Fruit fly (Drosophila melanogaster) whole organism, embryonic: Measurements from ENCODE around the gene Jhbp12.
A peak's percentile ranks its signal among the peaks of the same experiment; 100 is the strongest.

Experiments used
- ATbp ChIP-seq: fragments of 200-800 bp; sonication (Bioruptor generic); optimal IDR thresholded peaks from 2 replicates; lab custom pipeline; 2017; ENCODE audit warnings: missing biosample characterization, mild to moderate bottlenecking, missing genetic modification characterization, missing genetic modification reagents
- BEAF-32 ChIP-seq: fragments of 200-800 bp; sonication (Bioruptor generic); optimal IDR thresholded peaks from 3 replicates; lab custom pipeline; 2017; ENCODE audit warnings: missing biosample characterization, missing genetic modification characterization, mild to moderate bottlenecking, moderate library complexity, missing genetic modification reagents
- CG10147 ChIP-seq: fragments of 200-800 bp; sonication (Bioruptor generic); optimal IDR thresholded peaks from 2 replicates; lab custom pipeline; 2019; ENCODE audit warnings: missing biosample characterization, mild to moderate bottlenecking, missing genetic modification characterization, moderate library complexity
- CG10654 ChIP-seq: fragments of 200-800 bp; sonication (Bioruptor generic); optimal IDR thresholded peaks from 2 replicates; lab custom pipeline; 2016; ENCODE audit warnings: missing biosample characterization, missing genetic modification characterization
- CG11456 ChIP-seq: fragments of 200-800 bp; sonication (Bioruptor generic); IDR thresholded peaks from 3 replicates; pipeline ENCODE4 v1.3.6; 2022; ENCODE audit warnings: missing biosample characterization, missing genetic modification characterization
- CG12071 ChIP-seq: fragments of 200-800 bp; sonication (Bioruptor generic); optimal IDR thresholded peaks from 3 replicates; lab custom pipeline; 2018; ENCODE audit warnings: missing biosample characterization, mild to moderate bottlenecking, missing genetic modification characterization
- CG13287 ChIP-seq: fragments of 200-800 bp; sonication (Bioruptor generic); IDR thresholded peaks from 2 replicates; pipeline ENCODE4 v1.3.6; 2022; ENCODE audit warnings: missing biosample characterization, missing genetic modification characterization; ENCODE audit not compliant: partially characterized antibody
- CG13894 ChIP-seq: fragments of 200-800 bp; sonication (Bioruptor generic); optimal IDR thresholded peaks from 3 replicates; lab custom pipeline; 2018; ENCODE audit warnings: missing biosample characterization, mild to moderate bottlenecking, missing genetic modification characterization, moderate library complexity
- CG14667 ChIP-seq: fragments of 200-800 bp; sonication (Bioruptor generic); IDR thresholded peaks from 2 replicates; pipeline ENCODE4 v1.3.6; 2022; ENCODE audit warnings: missing biosample characterization, missing genetic modification characterization
- CG15011 ChIP-seq: fragments of 200-800 bp; sonication (Bioruptor generic); optimal IDR thresholded peaks from 3 replicates; lab custom pipeline; 2018; ENCODE audit warnings: missing biosample characterization, mild to moderate bottlenecking, missing genetic modification characterization
- CG15479 ChIP-seq: fragments of 200-800 bp; sonication (Bioruptor generic); optimal IDR thresholded peaks from 3 replicates; lab custom pipeline; 2019; ENCODE audit warnings: missing biosample characterization, mild to moderate bottlenecking, missing genetic modification characterization, moderate library complexity
- CG15514 ChIP-seq: fragments of 200-800 bp; sonication (Bioruptor generic); optimal IDR thresholded peaks from 3 replicates; lab custom pipeline; 2017; ENCODE audit warnings: missing biosample characterization, missing genetic modification characterization, mild to moderate bottlenecking, moderate library complexity, missing genetic modification reagents
- CG16815 ChIP-seq: fragments of 200-800 bp; sonication (Bioruptor generic); optimal IDR thresholded peaks from 3 replicates; lab custom pipeline; 2017; ENCODE audit warnings: missing biosample characterization, mild to moderate bottlenecking, missing genetic modification characterization
- CG30403 ChIP-seq: fragments of 200-800 bp; sonication (Bioruptor generic); optimal IDR thresholded peaks from 3 replicates; lab custom pipeline; 2016; ENCODE audit warnings: missing biosample characterization, missing genetic modification characterization
- CG32767 ChIP-seq: fragments of 200-800 bp; sonication (Bioruptor generic); IDR thresholded peaks from 2 replicates; pipeline ENCODE4 v1.3.6; 2022; ENCODE audit warnings: missing biosample characterization, missing genetic modification characterization
- CG3281 ChIP-seq: fragments of 200-800 bp; sonication (Bioruptor generic); optimal IDR thresholded peaks from 3 replicates; lab custom pipeline; 2017; ENCODE audit warnings: missing biosample characterization, mild to moderate bottlenecking, missing genetic modification characterization
- CG33557 ChIP-seq: fragments of 200-800 bp; sonication (Bioruptor generic); optimal IDR thresholded peaks from 2 replicates; lab custom pipeline; 2019; ENCODE audit warnings: missing biosample characterization, mild to moderate bottlenecking, missing genetic modification characterization, moderate library complexity
- CG43689 ChIP-seq: fragments of 200-800 bp; sonication (Bioruptor generic); IDR thresholded peaks from 2 replicates; pipeline ENCODE4 v1.3.6; 2022; ENCODE audit warnings: missing biosample characterization, missing genetic modification characterization
- CG6272 ChIP-seq: fragments of 200-800 bp; sonication (Bioruptor generic); IDR thresholded peaks from 2 replicates; pipeline ENCODE4 v1.3.6; 2022; ENCODE audit warnings: missing biosample characterization, missing genetic modification characterization
- CG6813 ChIP-seq: fragments of 200-800 bp; sonication (Bioruptor generic); optimal IDR thresholded peaks from 2 replicates; lab custom pipeline; 2017; ENCODE audit warnings: missing biosample characterization, missing genetic modification characterization, mild to moderate bottlenecking, moderate library complexity, missing genetic modification reagents
- CG7786 ChIP-seq: fragments of 200-800 bp; sonication (Bioruptor generic); optimal IDR thresholded peaks from 2 replicates; lab custom pipeline; 2016; ENCODE audit warnings: missing biosample characterization, missing genetic modification characterization
- CG8089 ChIP-seq: fragments of 200-800 bp; sonication (Bioruptor generic); optimal IDR thresholded peaks from 3 replicates; lab custom pipeline; 2016; ENCODE audit warnings: missing biosample characterization, missing genetic modification characterization
- CG8388 ChIP-seq: fragments of 200-800 bp; sonication (Bioruptor generic); optimal IDR thresholded peaks from 2 replicates; lab custom pipeline; 2019; ENCODE audit warnings: missing biosample characterization, mild to moderate bottlenecking, missing genetic modification characterization, moderate library complexity
- CG8478 ChIP-seq: fragments of >200 bp; optimal IDR thresholded peaks from 2 replicates; lab custom pipeline; 2018
- CG8924 ChIP-seq: fragments of 200-800 bp; optimal IDR thresholded peaks from 3 replicates; lab custom pipeline; 2019; ENCODE audit warnings: missing biosample characterization, mild to moderate bottlenecking, missing genetic modification characterization, moderate library complexity
- CG9609 ChIP-seq: fragments of 200-800 bp; sonication (Bioruptor generic); optimal IDR thresholded peaks from 3 replicates; lab custom pipeline; 2016; ENCODE audit warnings: missing biosample characterization, missing genetic modification characterization
- Doc3 ChIP-seq: fragments of 200-800 bp; sonication (Bioruptor generic); IDR thresholded peaks from 3 replicates; pipeline ENCODE4 v1.3.6; 2022; ENCODE audit warnings: missing biosample characterization, missing genetic modification characterization; ENCODE audit not compliant: partially characterized antibody
- Dref ChIP-seq: fragments of 200-800 bp; sonication (Bioruptor generic); IDR thresholded peaks from 2 replicates; pipeline ENCODE4 v1.3.6; 2022; ENCODE audit warnings: missing biosample characterization, missing genetic modification characterization
- Fer1 ChIP-seq: fragments of 200-800 bp; sonication (Bioruptor generic); optimal IDR thresholded peaks from 2 replicates; lab custom pipeline; 2017; ENCODE audit warnings: missing biosample characterization, mild to moderate bottlenecking, missing genetic modification characterization
- Gsc ChIP-seq: fragments of 200-800 bp; sonication (Bioruptor generic); IDR thresholded peaks from 2 replicates; pipeline ENCODE4 v1.3.6; 2022; ENCODE audit warnings: missing biosample characterization, missing genetic modification characterization
- HLH4C ChIP-seq: fragments of 200-800 bp; sonication (Bioruptor generic); IDR thresholded peaks from 3 replicates; pipeline ENCODE4 v1.3.6; 2022; ENCODE audit warnings: missing biosample characterization, missing genetic modification characterization; ENCODE audit not compliant: partially characterized antibody
- HmgZ ChIP-seq: fragments of 200-800 bp; sonication (Bioruptor generic); optimal IDR thresholded peaks from 2 replicates; lab custom pipeline; 2018; ENCODE audit warnings: missing biosample characterization, mild to moderate bottlenecking, missing genetic modification characterization
- NK7.1 ChIP-seq: fragments of 200-800 bp; sonication (Bioruptor generic); optimal IDR thresholded peaks from 3 replicates; lab custom pipeline; 2016; ENCODE audit warnings: missing biosample characterization, missing genetic modification characterization
- Optix ChIP-seq: fragments of 200-800 bp; sonication (Bioruptor generic); IDR thresholded peaks from 3 replicates; pipeline ENCODE4 v1.3.6; 2022; ENCODE audit warnings: missing biosample characterization, missing genetic modification characterization
- Side ChIP-seq: fragments of 200-800 bp; sonication (Bioruptor generic); optimal IDR thresholded peaks from 2 replicates; lab custom pipeline; 2016; ENCODE audit warnings: missing biosample characterization, missing genetic modification characterization
- Sry-δ ChIP-seq: fragments of 200-800 bp; sonication (Bioruptor generic); optimal IDR thresholded peaks from 2 replicates; lab custom pipeline; 2016; ENCODE audit warnings: missing biosample characterization, missing genetic modification characterization
- Xrp1 ChIP-seq: fragments of 200-800 bp; sonication (Bioruptor generic); IDR thresholded peaks from 2 replicates; pipeline ENCODE4 v1.3.6; 2022; ENCODE audit warnings: missing biosample characterization, missing genetic modification characterization
- cad ChIP-seq: fragments of >200 bp; optimal IDR thresholded peaks from 2 replicates; lab custom pipeline; 2017; ENCODE audit warnings: missing biosample characterization, missing genetic modification characterization
- chn ChIP-seq: fragments of 200-800 bp; sonication (Bioruptor generic); optimal IDR thresholded peaks from 2 replicates; lab custom pipeline; 2016; ENCODE audit warnings: missing biosample characterization, missing genetic modification characterization
- danr ChIP-seq: fragments of 200-800 bp; sonication (Bioruptor generic); IDR thresholded peaks from 2 replicates; pipeline ENCODE4 v1.3.6; 2022; ENCODE audit warnings: missing biosample characterization, missing genetic modification characterization
- en ChIP-seq: fragments of 200-800 bp; sonication (Bioruptor generic); optimal IDR thresholded peaks from 2 replicates; lab custom pipeline; 2016; ENCODE audit warnings: missing biosample characterization, missing genetic modification characterization
- fd3F ChIP-seq: fragments of 200-800 bp; sonication (Bioruptor generic); optimal IDR thresholded peaks from 2 replicates; lab custom pipeline; 2018; ENCODE audit warnings: missing biosample characterization, mild to moderate bottlenecking, missing genetic modification characterization, moderate library complexity
- gsb ChIP-seq: fragments of 200-800 bp; sonication (Bioruptor generic); IDR thresholded peaks from 2 replicates; pipeline ENCODE4 v1.3.6; 2022; ENCODE audit warnings: missing biosample characterization, missing genetic modification characterization
- h ChIP-seq: fragments of >200 bp; optimal IDR thresholded peaks from 2 replicates; lab custom pipeline; 2017
- psq ChIP-seq: fragments of 200-800 bp; sonication (Bioruptor generic); optimal IDR thresholded peaks from 2 replicates; lab custom pipeline; 2017; ENCODE audit warnings: missing biosample characterization, missing genetic modification characterization
- repo ChIP-seq: fragments of 200-800 bp; sonication (Bioruptor generic); optimal IDR thresholded peaks from 2 replicates; lab custom pipeline; 2016; ENCODE audit warnings: missing biosample characterization, missing genetic modification characterization
- so ChIP-seq: fragments of 200-800 bp; sonication (Bioruptor generic); IDR thresholded peaks from 3 replicates; pipeline ENCODE4 v1.3.6; 2022; ENCODE audit warnings: missing biosample characterization, missing genetic modification characterization
- stwl ChIP-seq: fragments of 200-800 bp; sonication (Bioruptor generic); optimal IDR thresholded peaks from 3 replicates; lab custom pipeline; 2018; ENCODE audit warnings: missing biosample characterization, mild to moderate bottlenecking, missing genetic modification characterization, moderate library complexity
- tap ChIP-seq: fragments of 200-800 bp; optimal IDR thresholded peaks from 3 replicates; lab custom pipeline; 2019; ENCODE audit warnings: missing biosample characterization, mild to moderate bottlenecking, missing genetic modification characterization, moderate library complexity
- wdn ChIP-seq: fragments of 200-800 bp; sonication (Bioruptor generic); IDR thresholded peaks from 2 replicates; pipeline ENCODE4 v1.3.6; 2022; ENCODE audit warnings: missing biosample characterization, missing genetic modification characterization
- zen ChIP-seq: fragments of 200-800 bp; sonication (Bioruptor generic); optimal IDR thresholded peaks from 3 replicates; lab custom pipeline; 2018; ENCODE audit warnings: missing biosample characterization, mild to moderate bottlenecking, missing genetic modification characterization, moderate library complexity

Jhbp12 gene

dm6 chr3R:24572540-24573043 is 48.0 kb downstream of the Jhbp12 start (continued):
- TF ChIP-seq CG33557 (peak; percentile 72), Side (GFP tag; lab: Kevin White, UChicago) (peak; percentile 96), Sry-δ (GFP tag; lab: Kevin White, UChicago) (peak; percentile 60), CG13287 (peak; percentile 22; the same call in 1 of the 2 replicates), psq (GFP tag; lab: Kevin White, UChicago) (peak; percentile 95), HmgZ (tag; lab: Kevin White, UChicago) (peak; percentile 99), CG14667 (GFP tag; lab: Robert Waterston, UW) (peak; percentile 95), CG15011 (peak; percentile 97), Gsc (GFP tag; lab: Robert Waterston, UW) (no peak), HLH4C (GFP tag; lab: Robert Waterston, UW) (no peak), Dref (GFP tag; lab: Robert Waterston, UW) (no peak), CG8478 (lab: Kevin White, UChicago) (no peak), wdn (peak; percentile 98), CG9609 (GFP tag; lab: Kevin White, UChicago) (peak; percentile 92), cad (GFP tag; lab: Kevin White, UChicago) (no peak), CG8089 (GFP tag; lab: Kevin White, UChicago) (peak; percentile 94), CG15514 (GFP tag; lab: Kevin White, UChicago) (peak; percentile 95), danr (GFP tag; lab: Robert Waterston, UW) (peak; percentile 95), CG11456 (peak; percentile 98), chn (GFP tag; lab: Kevin White, UChicago) (peak; percentile 95), CG32767 (GFP tag; lab: Robert Waterston, UW) (peak; percentile 98), so (GFP tag; lab: Robert Waterston, UW) (peak; percentile 99), repo (peak; percentile 92), CG43689 (GFP tag; lab: Robert Waterston, UW) (peak; percentile 95), CG10654 (GFP tag; lab: Kevin White, UChicago) (peak; percentile 95), Fer1 (peak; percentile 99), ATbp (GFP tag; lab: Kevin White, UChicago) (peak; percentile 98), CG8924 (tag; lab: Kevin White, UChicago) (peak; percentile 99), CG8388 (GFP tag; lab: Kevin White, UChicago) (peak; percentile 96), CG3281 (GFP tag; lab: Kevin White, UChicago) (peak; percentile 97), CG15479 (no peak), CG7786 (GFP tag; lab: Kevin White, UChicago) (peak; percentile 96), h (no peak), stwl (tag; lab: Kevin White, UChicago) (no peak), BEAF-32 (GFP tag; lab: Kevin White, UChicago) (peak; percentile 13), fd3F (GFP tag; lab: Kevin White, UChicago) (peak; percentile 96), CG6813 (peak; percentile 98), zen (tag; lab: Kevin White, UChicago) (peak; percentile 91), Optix (peak; percentile 96), gsb (GFP tag; lab: Robert Waterston, UW) (peak; percentile 97), Doc3 (no peak), en (peak; percentile 87), CG16815 (peak; percentile 85), CG30403 (peak; percentile 98), CG6272 (GFP tag; lab: Robert Waterston, UW) (peak; percentile 95), NK7.1 (GFP tag; lab: Kevin White, UChicago) (peak; percentile 90), tap (peak; percentile 98), CG12071 (GFP tag; lab: Kevin White, UChicago) (peak; percentile 96), Xrp1 (GFP tag; lab: Robert Waterston, UW) (peak; percentile 98), CG13894 (tag; lab: Kevin White, UChicago) (peak; percentile 99), CG10147 (GFP tag; lab: Kevin White, UChicago) (peak; percentile 95)
